Worm (Caenorhabditis elegans) whole organism, midembryonic: ENCODE results near the gene F56D6.22.
"Not testable (repeated sequence)": the region's sequence is repeated elsewhere in the genome, so short reads cannot be mapped to it uniquely, and the experiment has no call there.

Experiments
- T22C8.4 ChIP-seq: fragments of 200-800 bp; sonication (Bioruptor generic); IDR thresholded peaks from 2 replicates; pipeline ENCODE4 v1.3.6; 2022; ENCODE audit warnings: missing genetic modification characterization, missing compliant biosample characterization
- cog-1 ChIP-seq: sonication (generic microtip); optimal IDR thresholded peaks from 2 replicates; lab custom pipeline; 2016; ENCODE audit warnings: missing genetic modification characterization, missing compliant biosample characterization
- flt-1 ChIP-seq: fragments of 200-800 bp; sonication (Bioruptor generic); IDR thresholded peaks from 2 replicates; pipeline ENCODE4 v1.3.6; 2022; ENCODE audit warnings: missing genetic modification characterization, missing compliant biosample characterization
- klf-2 ChIP-seq: fragments of 200-800 bp; sonication (Bioruptor generic); conservative IDR thresholded peaks from 2 replicates; pipeline ENCODE4 v1.3.6; 2022; ENCODE audit warnings: missing genetic modification reagents, missing genetic modification characterization, missing compliant biosample characterization
- med-1 ChIP-seq: sonication (generic microtip); optimal IDR thresholded peaks from 2 replicates; lab custom pipeline; 2017; ENCODE audit warnings: missing genetic modification characterization, mild to moderate bottlenecking, missing compliant biosample characterization, antibody characterized with exemption, missing genetic modification reagents; ENCODE audit not compliant: insufficient read depth
- ref-1 ChIP-seq: fragments of 200-800 bp; sonication (Bioruptor generic); conservative IDR thresholded peaks from 2 replicates; pipeline ENCODE4 v1.3.6; 2022; ENCODE audit warnings: missing genetic modification reagents, missing genetic modification characterization, missing compliant biosample characterization
- tab-1 ChIP-seq: fragments of 200-800 bp; sonication (Bioruptor generic); IDR thresholded peaks from 2 replicates; pipeline ENCODE4 v1.3.6; 2022; ENCODE audit warnings: missing genetic modification characterization, missing compliant biosample characterization
- ztf-23 ChIP-seq: fragments of 200-800 bp; sonication (Bioruptor generic); IDR thresholded peaks from 2 replicates; pipeline ENCODE4 v1.3.6; 2022; ENCODE audit warnings: missing genetic modification reagents, missing genetic modification characterization, missing compliant biosample characterization
- ztf-29 ChIP-seq: fragments of 200-800 bp; sonication (Bioruptor generic); IDR thresholded peaks from 2 replicates; pipeline ENCODE4 v1.3.6; 2022; ENCODE audit warnings: missing genetic modification reagents, missing genetic modification characterization, missing compliant biosample characterization

F56D6.22 gene

ce11 chrIV:3907506-3908188, at the start of gene F56D6.22, which contains the start of gene F56D6.12:
TSS of gene F56D6.22 (minus strand) at chrIV:3907606.
TSS of gene F56D6.12 (plus strand) at chrIV:3908138.
- TF ChIP-seq T22C8.4 (GFP tag; lab: Robert Waterston, UW) (no peak), ztf-29 (GFP tag; lab: Robert Waterston, UW) (no peak), klf-2 (no peak), ref-1 (no peak), cog-1 (tag; lab: Kevin White, UChicago) (no peak), med-1 (GFP tag; lab: Kevin White, UChicago) (no peak), flt-1 (GFP tag; lab: Robert Waterston, UW) (no peak), tab-1 (no peak)

- no peak for TF ChIP-seq med-1 (GFP tag; lab: Kevin White, UChicago)
- TF ChIP-seq cog-1 (tag; lab: Kevin White, UChicago): no peak
- no peak for TF ChIP-seq ztf-29 (GFP tag; lab: Robert Waterston, UW)
- TF ChIP-seq ref-1: no peak
- no peak for TF ChIP-seq ztf-23 (GFP tag; lab: Robert Waterston, UW)
- no peak for TF ChIP-seq T22C8.4 (GFP tag; lab: Robert Waterston, UW)
- TF ChIP-seq tab-1: no peak
- TF ChIP-seq flt-1 (GFP tag; lab: Robert Waterston, UW): no peak
- no peak for TF ChIP-seq klf-2
These were observed 49.3 kb upstream of the F56D6.22 start, which contains the start of gene clec-74 for ce11 chrIV:3956705-3957104. TSS of gene clec-74 (plus strand) at chrIV:3957005.

- TF ChIP-seq T22C8.4 (GFP tag; lab: Robert Waterston, UW) (no peak), cog-1 (tag; lab: Kevin White, UChicago) (no peak), ztf-29 (GFP tag; lab: Robert Waterston, UW) (no peak), klf-2 (no peak), med-1 (GFP tag; lab: Kevin White, UChicago) (no peak), flt-1 (GFP tag; lab: Robert Waterston, UW) (no peak), tab-1 (no peak), ref-1 (no peak), ztf-23 (GFP tag; lab: Robert Waterston, UW) (no peak)
These were observed 48.7 kb upstream of the F56D6.22 start, which contains the start of gene clec-73 for ce11 chrIV:3956095-3956494. TSS of gene clec-73 (minus strand) at chrIV:3956195.

DNA sequence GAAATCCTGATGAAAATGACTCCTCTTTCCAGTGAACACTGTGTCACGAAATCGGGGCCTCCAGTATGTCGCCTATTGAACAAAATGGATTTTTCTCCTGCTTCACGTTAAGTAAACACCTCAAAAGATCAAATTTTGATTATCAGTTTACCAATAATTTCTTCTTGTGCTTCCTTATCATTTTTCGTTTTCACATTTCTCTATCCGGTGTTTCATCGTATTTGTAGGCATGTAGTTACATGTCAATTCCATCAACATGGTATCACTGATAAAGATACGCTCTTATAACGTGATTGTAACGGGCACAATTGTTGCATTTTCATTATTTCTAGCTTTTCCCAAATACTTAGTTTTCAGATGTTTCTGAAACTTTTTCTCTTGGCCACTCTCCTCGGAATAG, 37.1 kb upstream of the F56D6.22 start, which contains the start of gene clec-72:
Gene clec-72 (plus strand): TSS at position 358 of the 400 bp plus-strand sequence.
- TF ChIP-seq klf-2 (no peak), ref-1 (no peak), ztf-29 (GFP tag; lab: Robert Waterston, UW) (no peak), tab-1 (no peak), T22C8.4 (GFP tag; lab: Robert Waterston, UW) (no peak)

ce11 chrIV:3943003-3943402, 35.6 kb upstream of the F56D6.22 start, which contains the start of gene Y46C8AL.11:
TSS of gene Y46C8AL.11 (plus strand) at chrIV:3943303.
- TF ChIP-seq T22C8.4 (GFP tag; lab: Robert Waterston, UW): no peak
- no peak for TF ChIP-seq ztf-23 (GFP tag; lab: Robert Waterston, UW)
- TF ChIP-seq klf-2: no peak
- no peak for TF ChIP-seq med-1 (GFP tag; lab: Kevin White, UChicago)
- no peak for TF ChIP-seq ref-1
- no peak for TF ChIP-seq ztf-29 (GFP tag; lab: Robert Waterston, UW)
- no peak for TF ChIP-seq tab-1
- no peak for TF ChIP-seq flt-1 (GFP tag; lab: Robert Waterston, UW)
- no peak for TF ChIP-seq cog-1 (tag; lab: Kevin White, UChicago)

ce11 chrIV:3941658-3942328, 34.4 kb upstream of the F56D6.22 start, which contains the start of gene clec-174:
TSS of gene clec-174 (minus strand) at chrIV:3941708.
- no peak for TF ChIP-seq flt-1 (GFP tag; lab: Robert Waterston, UW)
- no peak for TF ChIP-seq med-1 (GFP tag; lab: Kevin White, UChicago)
- TF ChIP-seq ref-1: no peak
- TF ChIP-seq ztf-23 (GFP tag; lab: Robert Waterston, UW): no peak
- TF ChIP-seq klf-2: no peak
- no peak for TF ChIP-seq T22C8.4 (GFP tag; lab: Robert Waterston, UW)
- no peak for TF ChIP-seq cog-1 (tag; lab: Kevin White, UChicago)
- no peak for TF ChIP-seq tab-1
- no peak for TF ChIP-seq ztf-29 (GFP tag; lab: Robert Waterston, UW)

ce11 chrIV:3937097-3937496, 29.7 kb upstream of the F56D6.22 start, which contains the start of gene clec-71:
TSS of gene clec-71 (plus strand) at chrIV:3937458.
- TF ChIP-seq klf-2 (no peak), cog-1 (tag; lab: Kevin White, UChicago) (no peak), ztf-29 (GFP tag; lab: Robert Waterston, UW) (no peak), ztf-23 (GFP tag; lab: Robert Waterston, UW) (no peak), flt-1 (GFP tag; lab: Robert Waterston, UW) (no peak), med-1 (GFP tag; lab: Kevin White, UChicago) (no peak)

DNA sequence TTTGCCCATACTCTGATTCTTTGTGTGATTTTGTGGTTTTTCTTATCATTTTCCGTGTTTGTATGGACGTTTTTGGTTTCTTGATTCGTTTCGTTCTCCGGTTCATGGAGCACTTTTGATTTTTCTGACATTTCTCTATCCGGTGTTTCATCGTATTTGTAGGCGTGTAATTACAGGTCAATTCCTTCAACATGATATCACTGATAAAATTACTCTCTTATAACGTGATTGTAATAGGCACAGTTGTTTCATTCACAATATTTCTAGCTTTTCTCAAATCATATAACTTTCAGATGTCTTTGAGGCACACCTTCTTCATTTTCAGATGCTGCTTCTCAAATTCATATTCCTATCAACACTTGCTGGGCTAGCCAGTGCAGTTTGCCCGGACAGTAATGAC, 25.0 kb upstream of the F56D6.22 start, which contains the start of gene clec-70:
Gene clec-70 (plus strand): TSS at position 301 of the 400 bp plus-strand sequence.
- not testable (repeated sequence) for TF ChIP-seq klf-2; tab-1; flt-1 (GFP tag; lab: Robert Waterston, UW)

DNA sequence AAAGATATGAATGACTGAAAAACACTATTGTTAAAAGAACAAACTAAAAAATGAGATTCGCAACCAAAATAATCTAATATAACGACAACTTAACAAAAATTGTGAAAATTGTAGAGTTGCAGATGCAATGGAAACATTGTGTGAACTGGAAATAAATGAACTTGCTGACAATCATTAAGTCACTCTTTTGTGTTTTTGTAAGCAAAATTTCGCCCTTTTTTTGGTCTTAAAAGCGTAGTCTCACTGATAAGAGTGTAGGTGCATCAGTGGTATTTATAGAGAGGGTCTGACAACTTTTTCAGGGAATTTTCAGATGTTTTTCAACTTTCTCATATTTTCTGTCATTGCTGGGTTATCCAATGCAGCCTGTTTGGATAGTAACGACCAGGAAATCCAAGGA, 18.7 kb upstream of the F56D6.22 start, which contains the start of gene clec-68:
Gene clec-68 (plus strand): TSS at position 301 of the 400 bp plus-strand sequence.
- TF ChIP-seq ztf-29 (GFP tag; lab: Robert Waterston, UW): no peak
- TF ChIP-seq med-1 (GFP tag; lab: Kevin White, UChicago): no peak
- no peak for TF ChIP-seq cog-1 (tag; lab: Kevin White, UChicago)
- no peak for TF ChIP-seq flt-1 (GFP tag; lab: Robert Waterston, UW)
- TF ChIP-seq T22C8.4 (GFP tag; lab: Robert Waterston, UW): no peak
- no peak for TF ChIP-seq klf-2
- TF ChIP-seq tab-1: no peak
- no peak for TF ChIP-seq ztf-23 (GFP tag; lab: Robert Waterston, UW)
- TF ChIP-seq ref-1: no peak
